Worm (Caenorhabditis elegans) whole organism, L1 larva: Measurements from ENCODE around the gene str-108.

ENCODE experiments used
- ces-1 ChIP-seq: fragments of 150-350 bp; optimal IDR thresholded peaks from 2 replicates; lab custom pipeline; 2014; ENCODE audit warnings: missing biosample characterization, missing genetic modification reagents, missing genetic modification characterization
- hlh-4 ChIP-seq: sonication (generic microtip); optimal IDR thresholded peaks from 2 replicates; lab custom pipeline; 2016; ENCODE audit warnings: mild to moderate bottlenecking, missing genetic modification characterization, missing compliant biosample characterization
- hpl-2 ChIP-seq: fragments of 150-350 bp; optimal IDR thresholded peaks from 2 replicates; lab custom pipeline; 2014; ENCODE audit warnings: missing biosample characterization, missing genetic modification reagents, missing genetic modification characterization
- jun-1 ChIP-seq: fragments of 150-350 bp; optimal IDR thresholded peaks from 2 replicates; lab custom pipeline; 2014; ENCODE audit warnings: missing biosample characterization, missing genetic modification reagents, missing genetic modification characterization
- lin-14 ChIP-seq: fragments of 200-800 bp; sonication (Bioruptor generic); optimal IDR thresholded peaks from 2 replicates; lab custom pipeline; 2018; ENCODE audit warnings: mild to moderate bottlenecking, missing genetic modification characterization, moderate library complexity, missing compliant biosample characterization
- nhr-20 ChIP-seq: sonication (generic microtip); optimal IDR thresholded peaks from 2 replicates; lab custom pipeline; 2016; ENCODE audit warnings: mild to moderate bottlenecking, missing genetic modification characterization, missing compliant biosample characterization
- nhr-28 ChIP-seq: fragments of 150-350 bp; optimal IDR thresholded peaks from 2 replicates; lab custom pipeline; 2014; ENCODE audit warnings: missing biosample characterization, missing genetic modification characterization
- nhr-76 ChIP-seq: sonication (generic microtip); optimal IDR thresholded peaks from 2 replicates; lab custom pipeline; 2017; ENCODE audit warnings: missing biosample characterization, missing genetic modification characterization
- snpc-4 ChIP-seq: fragments of 150-350 bp; optimal IDR thresholded peaks from 2 replicates; lab custom pipeline; 2014; ENCODE audit warnings: missing biosample characterization, missing genetic modification characterization
- snu-23 ChIP-seq: sonication (generic microtip); optimal IDR thresholded peaks from 2 replicates; lab custom pipeline; 2016; ENCODE audit warnings: missing genetic modification characterization, missing compliant biosample characterization
- swsn-7 ChIP-seq: sonication (generic microtip); optimal IDR thresholded peaks from 2 replicates; lab custom pipeline; 2016; ENCODE audit warnings: missing genetic modification characterization, missing compliant biosample characterization

- TF ChIP-seq snpc-4 (no peak), nhr-28 (tag; lab: Kevin White, UChicago) (no peak), snu-23 (no peak), lin-14 (no peak), nhr-76 (tag; lab: Kevin White, UChicago) (no peak), hlh-4 (tag; lab: Kevin White, UChicago) (no peak), swsn-7 (tag; lab: Kevin White, UChicago) (no peak), nhr-20 (tag; lab: Kevin White, UChicago) (no peak), jun-1 (tag; lab: Kevin White, UChicago) (no peak), hpl-2 (GFP tag; lab: Kevin White, UChicago) (no peak), ces-1 (GFP tag; lab: Kevin White, UChicago) (no peak)
Measured at ce11 chrV:16202618-16203017, 36.6 kb downstream of the str-108 start, which contains the start of gene F11A5.18.
